Fruit fly (Drosophila melanogaster) whole organism: ENCODE data around the gene SmE.

Source experiments
- CG8478 ChIP-seq: fragments of >200 bp; optimal IDR thresholded peaks from 2 replicates; lab custom pipeline; 2018; ENCODE audit warnings: inconsistent platforms
- Dll ChIP-seq: fragments of >200 bp; optimal IDR thresholded peaks from 2 replicates; lab custom pipeline; 2017
- EcR ChIP-seq, 2 experiments: fragments of >200 bp; optimal IDR thresholded peaks; 2 replicates each; lab custom pipeline; 2017; ENCODE audit warnings: missing biosample characterization in 2 of 2, missing genetic modification characterization in 2 of 2, missing genetic modification reagents in 2 of 2
- pan ChIP-seq: fragments of >200 bp; optimal IDR thresholded peaks from 2 replicates; lab custom pipeline; 2017
- psq ChIP-seq: fragments of >200 bp; optimal IDR thresholded peaks from 2 replicates; lab custom pipeline; 2017
- usp ChIP-seq: fragments of >200 bp; optimal IDR thresholded peaks from 2 replicates; lab custom pipeline; 2017; ENCODE audit warnings: missing biosample characterization, missing genetic modification characterization, mixed read lengths

SmE gene

dm6 chr2L:7887333-7887732, 2.1 kb upstream of the SmE start, which contains the start of gene CG7102:
Gene CG7102 (minus strand): TSS chr2L:7887513.
- TF ChIP-seq usp (GFP tag; lab: Kevin White, UChicago) = no peak
- no peak for TF ChIP-seq psq (lab: Kevin White, UChicago)
- no peak for TF ChIP-seq pan (lab: Kevin White, UChicago)
- TF ChIP-seq CG8478 = no peak
- no peak for TF ChIP-seq EcR (GFP tag; optimal IDR thresholded peaks at IDR 0.05; lab: Kevin White, UChicago)
- TF ChIP-seq Dll = no peak

dm6 chr2L:7885952-7886351, 702 bp upstream of the SmE start:
- TF ChIP-seq EcR (GFP tag; optimal IDR thresholded peaks at IDR 0.05; lab: Kevin White, UChicago) (no peak), Dll (no peak), usp (GFP tag; lab: Kevin White, UChicago) (no peak), psq (lab: Kevin White, UChicago) (no peak), CG8478 (no peak), pan (lab: Kevin White, UChicago) (no peak)

DNA sequence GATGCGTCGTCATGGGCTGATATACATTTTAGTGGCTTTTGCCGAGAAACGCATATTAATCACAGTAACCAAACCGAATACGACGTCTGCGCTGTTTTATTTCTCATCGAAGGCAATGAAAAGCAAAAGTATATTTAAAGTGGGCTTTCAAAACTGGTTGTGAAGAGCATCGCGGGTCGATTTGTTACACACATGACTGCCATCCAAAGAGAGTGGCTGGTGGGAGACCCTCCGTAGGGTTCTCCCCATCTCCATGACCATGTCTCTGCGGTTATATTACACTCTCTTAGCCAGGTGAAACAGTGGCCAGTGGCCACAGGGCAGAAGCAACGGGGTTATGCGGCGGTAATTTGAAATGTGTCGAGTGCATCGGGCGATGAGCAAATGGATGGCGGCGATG, 4.8 kb downstream of the SmE start:
- TF ChIP-seq EcR (GFP tag; optimal IDR thresholded peaks at IDR 0.05; lab: Kevin White, UChicago) (no peak), pan (lab: Kevin White, UChicago) (no peak)

- TF ChIP-seq EcR (GFP tag; optimal IDR thresholded peaks at IDR 0.05; lab: Kevin White, UChicago) (no peak), CG8478 (no peak), psq (lab: Kevin White, UChicago) (no peak), Dll (no peak), pan (lab: Kevin White, UChicago) (no peak), usp (GFP tag; lab: Kevin White, UChicago) (no peak)
Observed at dm6 chr2L:7879292-7879894, 5.9 kb downstream of the SmE start, which contains the start of gene spz3. Gene spz3 (minus strand): TSS chr2L:7879552.

DNA sequence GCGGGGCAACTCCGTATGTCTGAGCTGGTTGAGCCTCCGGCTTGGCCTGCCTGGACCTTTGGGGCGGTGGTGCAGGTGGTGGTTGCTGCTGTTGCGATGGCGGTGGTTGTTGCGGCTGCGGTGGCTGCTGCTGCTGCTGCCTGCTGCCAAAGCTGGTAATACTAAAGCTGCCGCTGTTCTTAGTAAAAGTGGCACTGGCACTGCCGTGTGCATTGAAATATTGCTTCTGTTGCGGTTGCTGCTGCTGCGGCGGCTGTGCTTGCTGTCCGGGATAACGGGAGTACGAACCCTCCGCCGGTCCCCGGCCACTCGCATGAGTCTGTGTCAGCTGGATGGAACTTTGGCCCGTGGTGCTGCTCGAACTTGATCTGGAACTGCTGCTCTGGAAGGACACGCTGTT, 6.9 kb downstream of the SmE start:
- TF ChIP-seq CG8478 (no peak), Dll (no peak)

DNA sequence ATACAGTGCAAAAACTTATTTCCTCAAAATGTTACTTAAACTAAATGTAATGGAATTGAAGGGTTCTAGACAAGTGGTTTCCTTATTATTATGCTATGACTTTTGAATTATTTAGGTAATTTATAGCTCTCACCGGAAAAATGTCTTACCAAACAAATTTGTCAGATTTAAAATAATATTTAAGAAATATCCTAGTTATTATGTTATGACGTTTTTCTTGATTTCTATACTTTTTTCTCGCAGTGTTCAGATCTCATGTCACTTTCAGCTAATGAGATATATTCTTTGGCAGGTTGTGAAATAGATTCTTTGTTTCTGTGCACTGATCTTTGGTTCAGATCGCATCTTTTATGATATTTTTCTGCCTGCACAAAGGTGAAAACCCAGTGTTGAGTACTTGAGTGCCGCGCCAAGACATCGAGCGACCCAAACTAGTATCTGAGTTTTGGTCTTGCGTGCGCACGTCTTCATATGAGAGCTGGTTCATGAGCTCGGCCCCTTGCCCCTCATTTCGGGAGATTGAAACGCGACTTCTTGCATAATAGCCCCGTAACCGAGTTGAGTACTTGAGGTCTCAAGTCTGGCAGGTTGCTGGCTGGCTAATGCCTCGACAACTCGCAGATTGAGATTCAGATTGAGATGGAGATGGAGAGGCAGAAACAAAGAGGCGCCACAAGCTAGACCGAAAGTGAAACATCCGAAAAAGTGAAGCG, 8.6 kb downstream of the SmE start:
- no peak for TF ChIP-seq psq (lab: Kevin White, UChicago)
- TF ChIP-seq Dll = no peak
- no peak for TF ChIP-seq CG8478
- TF ChIP-seq pan (lab: Kevin White, UChicago) = no peak
- no peak for TF ChIP-seq usp (GFP tag; lab: Kevin White, UChicago)
- no peak for TF ChIP-seq EcR (GFP tag; optimal IDR thresholded peaks at IDR 0.05; lab: Kevin White, UChicago)

- no peak for TF ChIP-seq Dll
Observed at dm6 chr2L:7875676-7876075, 9.6 kb downstream of the SmE start.

- TF ChIP-seq usp (GFP tag; lab: Kevin White, UChicago) = no peak
- no peak for TF ChIP-seq EcR (GFP tag; optimal IDR thresholded peaks at IDR 0.05; lab: Kevin White, UChicago)
- TF ChIP-seq pan (lab: Kevin White, UChicago) = no peak
- TF ChIP-seq Dll = no peak
- TF ChIP-seq psq (lab: Kevin White, UChicago) = no peak
- TF ChIP-seq CG8478 = no peak
Observed at dm6 chr2L:7872680-7873079, 12.6 kb downstream of the SmE start.

- no peak for TF ChIP-seq EcR (GFP tag; optimal IDR thresholded peaks at IDR 0.05; lab: Kevin White, UChicago)
- TF ChIP-seq psq (lab: Kevin White, UChicago) = no peak
- no peak for TF ChIP-seq CG8478
- no peak for TF ChIP-seq pan (lab: Kevin White, UChicago)
- TF ChIP-seq usp (GFP tag; lab: Kevin White, UChicago) = no peak
- TF ChIP-seq Dll = no peak
Observed at dm6 chr2L:7871821-7872524, 13.3 kb downstream of the SmE start.

dm6 chr2L:7871332-7871731, 13.9 kb downstream of the SmE start, which contains the start of gene Proc:
Gene Proc (minus strand): TSS chr2L:7871432.
- no peak for TF ChIP-seq pan (lab: Kevin White, UChicago)
- no peak for TF ChIP-seq EcR (GFP tag; optimal IDR thresholded peaks at IDR 0.05; lab: Kevin White, UChicago)
- TF ChIP-seq usp (GFP tag; lab: Kevin White, UChicago) = no peak
- no peak for TF ChIP-seq CG8478
- no peak for TF ChIP-seq psq (lab: Kevin White, UChicago)
- TF ChIP-seq Dll = no peak

dm6 chr2L:7870212-7870611, 15.0 kb downstream of the SmE start:
- TF ChIP-seq psq (lab: Kevin White, UChicago) (no peak), Dll (peak; percentile 40)

DNA sequence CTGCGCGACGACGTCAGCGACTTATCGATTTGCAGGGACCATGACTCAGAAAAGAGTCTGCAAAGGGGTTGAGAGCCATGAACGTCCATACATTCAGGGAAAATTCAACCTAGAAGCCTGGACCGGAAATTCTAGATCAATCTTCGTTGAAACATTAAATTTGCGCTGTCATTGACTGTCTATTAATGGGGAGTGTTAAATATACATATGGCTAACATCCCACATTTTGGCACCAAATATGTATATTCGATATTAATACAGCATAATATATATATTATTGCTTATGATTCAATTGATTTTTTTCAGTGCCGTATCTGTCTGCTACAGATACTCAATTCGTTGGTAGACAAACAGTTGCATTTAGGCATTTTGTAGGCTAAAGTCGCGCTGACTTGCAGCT, 16.6 kb downstream of the SmE start:
- no peak for TF ChIP-seq EcR (GFP tag; optimal IDR thresholded peaks at IDR 0.05; lab: Kevin White, UChicago)
- no peak for TF ChIP-seq psq (lab: Kevin White, UChicago)
- no peak for TF ChIP-seq usp (GFP tag; lab: Kevin White, UChicago)
- TF ChIP-seq Dll = no peak
- TF ChIP-seq CG8478 = no peak
- TF ChIP-seq pan (lab: Kevin White, UChicago) = no peak

DNA sequence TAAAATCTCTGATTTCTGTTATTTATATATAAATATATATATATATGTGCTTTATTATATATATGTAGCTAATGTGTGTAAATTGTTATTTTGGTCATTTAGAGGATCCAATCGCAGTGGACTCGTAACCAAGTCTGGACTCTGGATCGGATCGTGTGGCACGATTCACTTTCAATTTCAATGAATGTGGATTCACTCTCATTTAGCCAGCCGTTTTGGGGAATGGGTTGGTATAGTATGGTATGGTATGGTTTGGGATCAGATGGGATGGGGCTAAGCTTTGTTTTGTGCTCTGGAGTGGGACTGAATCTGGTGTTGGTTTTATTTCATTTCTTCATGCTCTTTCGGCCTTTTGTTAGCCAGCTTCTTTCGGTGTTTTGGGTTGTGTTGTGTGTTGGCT, 23.5 kb downstream of the SmE start:
- TF ChIP-seq Dll (no peak), EcR (GFP tag; optimal IDR thresholded peaks at IDR 0.05; lab: Kevin White, UChicago) (no peak), usp (GFP tag; lab: Kevin White, UChicago) (no peak), CG8478 (no peak), pan (lab: Kevin White, UChicago) (no peak), psq (lab: Kevin White, UChicago) (no peak)
